Fruit fly (Drosophila melanogaster): ENCODE data around the gene CG33170.

The CG33170 gene

dm6 chr3L:22878723-22879343 is 14.4 kb downstream of the CG33170 start, which contains the start of the genes Chro and Ssl1 (continued):
- TF ChIP-seq ab (GFP tag; optimal IDR thresholded peaks at IDR 0.05): peak; percentile 100
- TF ChIP-seq run (tag; optimal IDR thresholded peaks at IDR 0.05): peak; percentile 100
- no peak for TF ChIP-seq lov (optimal IDR thresholded peaks at IDR 0.05)
- peak; percentile 100 for TF ChIP-seq lov (GFP tag; IDR thresholded peaks at IDR 0.05)
- peak; percentile 100 for TF ChIP-seq CG12104 (GFP tag; optimal IDR thresholded peaks at IDR 0.05)
- peak; percentile 100 for TF ChIP-seq Med (GFP tag)
- TF ChIP-seq croc (GFP tag; conservative IDR thresholded peaks at IDR 0.05): peak; percentile 100
- peak; percentile 100 for TF ChIP-seq Side (GFP tag; optimal IDR thresholded peaks at IDR 0.05)
- peak; percentile 100 for TF ChIP-seq CG18262 (tag; optimal IDR thresholded peaks at IDR 0.05)
- TF ChIP-seq CG6813 (GFP tag; optimal IDR thresholded peaks at IDR 0.05): peak; percentile 100
- peak; percentile 100 for TF ChIP-seq Fer1 (GFP tag; optimal IDR thresholded peaks at IDR 0.05)
- peak; percentile 100 for TF ChIP-seq CG2199 (GFP tag; IDR thresholded peaks at IDR 0.05)
- TF ChIP-seq sr (GFP tag; IDR thresholded peaks at IDR 0.05): peak; percentile 99
- no peak for TF ChIP-seq zen2 (GFP tag; IDR thresholded peaks at IDR 0.05; ENCODE audit: partially characterized antibody)
- TF ChIP-seq CG5953 (GFP tag; IDR thresholded peaks at IDR 0.05): peak; percentile 100
- TF ChIP-seq nau (GFP tag; optimal IDR thresholded peaks at IDR 0.05): peak; percentile 100
- TF ChIP-seq CG14965 (GFP tag; optimal IDR thresholded peaks at IDR 0.05; ENCODE audit: borderline replicate concordance): peak; percentile 94
- TF ChIP-seq CG30020 (tag; optimal IDR thresholded peaks at IDR 0.05): peak; percentile 93
- TF ChIP-seq kni (GFP tag; optimal IDR thresholded peaks at IDR 0.05): peak; percentile 97
- TF ChIP-seq ERR (GFP tag; optimal IDR thresholded peaks at IDR 0.05): peak; percentile 99
- TF ChIP-seq lilli (GFP tag; optimal IDR thresholded peaks at IDR 0.05): peak; percentile 100
- peak; percentile 99 for TF ChIP-seq Taf1 (GFP tag; IDR thresholded peaks at IDR 0.05)
- TF ChIP-seq CG2875 (GFP tag; optimal IDR thresholded peaks at IDR 0.05): peak; percentile 100
- TF ChIP-seq CG3281 (GFP tag; optimal IDR thresholded peaks at IDR 0.05): peak; percentile 99
- TF ChIP-seq CG14050 (GFP tag; IDR thresholded peaks at IDR 0.05): peak; percentile 100
- peak; percentile 100 for TF ChIP-seq stc (GFP tag; IDR thresholded peaks at IDR 0.05)
- TF ChIP-seq Ada2b (GFP tag; IDR thresholded peaks at IDR 0.05): peak; percentile 100
- peak; percentile 100 for TF ChIP-seq CG7786 (GFP tag; optimal IDR thresholded peaks at IDR 0.05)
- peak; percentile 100 for TF ChIP-seq kay (GFP tag; optimal IDR thresholded peaks at IDR 0.05)
- peak; percentile 100 for TF ChIP-seq oc (tag; optimal IDR thresholded peaks at IDR 0.05)
- peak; percentile 100 for TF ChIP-seq HLH54F (GFP tag; optimal IDR thresholded peaks at IDR 0.05)
- peak; percentile 100 for TF ChIP-seq Nf-YA (GFP tag; IDR thresholded peaks at IDR 0.05)
- peak; percentile 100 for TF ChIP-seq Xbp1 (GFP tag; optimal IDR thresholded peaks at IDR 0.05)
- peak; percentile 100 for TF ChIP-seq jigr1 (GFP tag; IDR thresholded peaks at IDR 0.05)
- peak; percentile 100 for TF ChIP-seq CG11398 (GFP tag; optimal IDR thresholded peaks at IDR 0.05)
- peak; percentile 100 for TF ChIP-seq Nf-YC (tag; optimal IDR thresholded peaks at IDR 0.05)
- TF ChIP-seq B-H1 (GFP tag; IDR thresholded peaks at IDR 0.05): peak; percentile 100
- no peak for TF ChIP-seq h (optimal IDR thresholded peaks at IDR 0.05)
- TF ChIP-seq CG6683 (GFP tag; optimal IDR thresholded peaks at IDR 0.05): peak; percentile 99
- peak; percentile 100 for TF ChIP-seq CG11723 (GFP tag; optimal IDR thresholded peaks at IDR 0.05)
- TF ChIP-seq MESR4 (GFP tag; optimal IDR thresholded peaks at IDR 0.05): peak; percentile 95
- peak; percentile 100 for TF ChIP-seq CG2120 (GFP tag; optimal IDR thresholded peaks at IDR 0.05)
- peak; percentile 99 for TF ChIP-seq CG3838 (GFP tag; optimal IDR thresholded peaks at IDR 0.05)
- peak; percentile 100 for TF ChIP-seq dysf (GFP tag; IDR thresholded peaks at IDR 0.05)
- peak; percentile 99 for TF ChIP-seq Blimp-1 (GFP tag; optimal IDR thresholded peaks at IDR 0.05)
- peak; percentile 100 for TF ChIP-seq CG4424 (GFP tag; optimal IDR thresholded peaks at IDR 0.05)
- peak; percentile 100 for TF ChIP-seq CrebB (tag; optimal IDR thresholded peaks at IDR 0.05)
- peak; percentile 94 for TF ChIP-seq CG18011 (GFP tag; optimal IDR thresholded peaks at IDR 0.05)
- peak; percentile 99 for TF ChIP-seq toy (GFP tag; IDR thresholded peaks at IDR 0.05)
- TF ChIP-seq pros (GFP tag; optimal IDR thresholded peaks at IDR 0.05): peak; percentile 76
- peak; percentile 100 for TF ChIP-seq ci (GFP tag; IDR thresholded peaks at IDR 0.05)

Data from whole organism, embryonic.